Worm (Caenorhabditis elegans): ENCODE data around the gene cdk-4.

cdk-4 gene

ce11 chrX:13499923-13500322, 18.8 kb downstream of the cdk-4 start:
- TF ChIP-seq ces-1 (GFP tag; optimal IDR thresholded peaks at IDR 0.05) (peak; percentile 2), lin-32 (GFP tag; optimal IDR thresholded peaks at IDR 0.05) (no peak)

- TF ChIP-seq ces-1 (GFP tag; optimal IDR thresholded peaks at IDR 0.05), result peak; percentile 69
- TF ChIP-seq unc-62 (GFP tag; optimal IDR thresholded peaks at IDR 0.05), result no peak
- TF ChIP-seq hlh-1 (tag; optimal IDR thresholded peaks at IDR 0.05), result no peak
Observed at ce11 chrX:13499098-13499497, 19.6 kb downstream of the cdk-4 start.

ce11 chrX:13493762-13494161, 24.9 kb downstream of the cdk-4 start:
- no peak for TF ChIP-seq unc-62 (GFP tag; optimal IDR thresholded peaks at IDR 0.05)
- TF ChIP-seq sem-2 (GFP tag; optimal IDR thresholded peaks at IDR 0.05), result no peak
- no peak for TF ChIP-seq drap-1 (GFP tag; optimal IDR thresholded peaks at IDR 0.05)
- TF ChIP-seq unc-39 (tag; optimal IDR thresholded peaks at IDR 0.05), result no peak
- TF ChIP-seq mep-1 (tag; optimal IDR thresholded peaks at IDR 0.05), result no peak
- no peak for TF ChIP-seq elt-3 (tag; optimal IDR thresholded peaks at IDR 0.05)
- no peak for TF ChIP-seq zip-8 (tag; optimal IDR thresholded peaks at IDR 0.05)
- TF ChIP-seq nhr-237 (tag; optimal IDR thresholded peaks at IDR 0.05), result no peak

ce11 chrX:13484813-13485212, 33.9 kb downstream of the cdk-4 start, which contains the start of gene srd-51:
srd-51 (minus strand) TSS chrX:13484913.
- TF ChIP-seq mab-5 (tag; optimal IDR thresholded peaks at IDR 0.05) (no peak), nhr-76 (tag; optimal IDR thresholded peaks at IDR 0.05) (no peak), nhr-2 (tag; optimal IDR thresholded peaks at IDR 0.05) (no peak), lin-13 (tag; optimal IDR thresholded peaks at IDR 0.05) (no peak), ces-1 (GFP tag; optimal IDR thresholded peaks at IDR 0.05) (no peak), cnd-1 (tag; optimal IDR thresholded peaks at IDR 0.05) (no peak), nhr-237 (tag; optimal IDR thresholded peaks at IDR 0.05) (no peak), lin-32 (GFP tag; optimal IDR thresholded peaks at IDR 0.05) (no peak), elt-1 (tag; optimal IDR thresholded peaks at IDR 0.05; ENCODE audit: borderline replicate concordance, insufficient read depth) (no peak), blmp-1 (tag; optimal IDR thresholded peaks at IDR 0.05) (no peak), sem-2 (GFP tag; optimal IDR thresholded peaks at IDR 0.05) (no peak), unc-62 (GFP tag; optimal IDR thresholded peaks at IDR 0.05) (no peak), drap-1 (GFP tag; optimal IDR thresholded peaks at IDR 0.05) (no peak)

ce11 chrX:13481704-13482103, 37.0 kb downstream of the cdk-4 start, which contains the start of gene srd-50:
srd-50 (minus strand) TSS chrX:13481804.
- TF ChIP-seq cnd-1 (tag; optimal IDR thresholded peaks at IDR 0.05) (no peak), hlh-1 (tag; optimal IDR thresholded peaks at IDR 0.05) (no peak), lin-32 (GFP tag; optimal IDR thresholded peaks at IDR 0.05) (no peak), nhr-12 (tag; optimal IDR thresholded peaks at IDR 0.05) (no peak), ham-2 (GFP tag; optimal IDR thresholded peaks at IDR 0.05) (no peak), mab-5 (tag; optimal IDR thresholded peaks at IDR 0.05) (no peak), nhr-28 (tag; optimal IDR thresholded peaks at IDR 0.05) (no peak), flh-1 (GFP tag; optimal IDR thresholded peaks at IDR 0.05) (no peak), mls-2 (tag; optimal IDR thresholded peaks at IDR 0.05) (no peak), nhr-237 (tag; optimal IDR thresholded peaks at IDR 0.05) (no peak), ceh-39 (tag; optimal IDR thresholded peaks at IDR 0.05) (no peak), unc-39 (tag; optimal IDR thresholded peaks at IDR 0.05) (no peak), zip-8 (tag; optimal IDR thresholded peaks at IDR 0.05) (no peak), drap-1 (GFP tag; optimal IDR thresholded peaks at IDR 0.05) (no peak)

- TF ChIP-seq ztf-11 (tag; optimal IDR thresholded peaks at IDR 0.05), result no peak
- TF ChIP-seq lsy-2 (tag; optimal IDR thresholded peaks at IDR 0.05), result no peak
- no peak for TF ChIP-seq drap-1 (GFP tag; optimal IDR thresholded peaks at IDR 0.05)
- TF ChIP-seq hlh-1 (tag; optimal IDR thresholded peaks at IDR 0.05), result no peak
Observed at ce11 chrX:13477356-13477755, 41.4 kb downstream of the cdk-4 start, which contains the start of gene efn-3. efn-3 (minus strand) TSS chrX:13477456.

ce11 chrX:13471855-13472254, 46.9 kb downstream of the cdk-4 start, which contains the start of gene tre-4:
tre-4 (plus strand) TSS chrX:13472155.
- no peak for TF ChIP-seq bed-3 (GFP tag; optimal IDR thresholded peaks at IDR 0.05)
- no peak for TF ChIP-seq nhr-12 (tag; optimal IDR thresholded peaks at IDR 0.05)
- no peak for TF ChIP-seq lin-13 (tag; optimal IDR thresholded peaks at IDR 0.05)
- no peak for TF ChIP-seq lin-32 (GFP tag; optimal IDR thresholded peaks at IDR 0.05)
- no peak for TF ChIP-seq ceh-39 (tag; optimal IDR thresholded peaks at IDR 0.05)
- TF ChIP-seq mls-2 (tag; optimal IDR thresholded peaks at IDR 0.05), result no peak
- no peak for TF ChIP-seq elt-1 (tag; optimal IDR thresholded peaks at IDR 0.05; ENCODE audit: borderline replicate concordance, insufficient read depth)
- no peak for TF ChIP-seq hlh-1 (tag; optimal IDR thresholded peaks at IDR 0.05)
- TF ChIP-seq ceh-83 (GFP tag; optimal IDR thresholded peaks at IDR 0.05), result no peak
- no peak for TF ChIP-seq ham-2 (GFP tag; optimal IDR thresholded peaks at IDR 0.05)
- TF ChIP-seq lsy-2 (tag; optimal IDR thresholded peaks at IDR 0.05), result no peak
- TF ChIP-seq unc-120 (tag; optimal IDR thresholded peaks at IDR 0.05; ENCODE audit: poor library complexity, severe bottlenecking), result no peak
- TF ChIP-seq sptf-1 (tag; optimal IDR thresholded peaks at IDR 0.05), result no peak
- TF ChIP-seq zip-8 (tag; optimal IDR thresholded peaks at IDR 0.05), result no peak
- no peak for TF ChIP-seq flh-1 (GFP tag; optimal IDR thresholded peaks at IDR 0.05)
